Worm (Caenorhabditis elegans) whole organism, mixed stage, embryonic: ENCODE data around the gene Y70C5B.2.

Experiments
- M03D4.4 ChIP-seq: sonication (generic microtip); optimal IDR thresholded peaks from 2 replicates; lab custom pipeline; 2017; ENCODE audit warnings: mild to moderate bottlenecking, missing genetic modification characterization, missing compliant biosample characterization
- bed-3 ChIP-seq: fragments of 200-800 bp; sonication (Bioruptor generic); optimal IDR thresholded peaks from 3 replicates; lab custom pipeline; 2018; ENCODE audit warnings: mild to moderate bottlenecking, missing genetic modification characterization, moderate library complexity, missing compliant biosample characterization
- blmp-1 ChIP-seq: fragments of 150-350 bp; optimal IDR thresholded peaks from 2 replicates; lab custom pipeline; 2014; ENCODE audit warnings: missing biosample characterization, missing genetic modification characterization
- ceh-39 ChIP-seq: fragments of 150-350 bp; optimal IDR thresholded peaks from 2 replicates; lab custom pipeline; 2014; ENCODE audit warnings: missing biosample characterization, missing genetic modification characterization
- ceh-43 ChIP-seq: fragments of 200-800 bp; sonication (Bioruptor generic); optimal IDR thresholded peaks from 2 replicates; lab custom pipeline; 2018; ENCODE audit warnings: mild to moderate bottlenecking, missing genetic modification characterization, moderate library complexity, missing compliant biosample characterization
- ceh-83 ChIP-seq: fragments of 200-800 bp; sonication (Bioruptor generic); optimal IDR thresholded peaks from 2 replicates; lab custom pipeline; 2018; ENCODE audit warnings: mild to moderate bottlenecking, missing genetic modification characterization, missing compliant biosample characterization
- ces-1 ChIP-seq: fragments of 150-350 bp; optimal IDR thresholded peaks from 2 replicates; lab custom pipeline; 2014; ENCODE audit warnings: missing biosample characterization, missing genetic modification reagents, missing genetic modification characterization
- cnd-1 ChIP-seq: fragments of 200-800 bp; sonication (Bioruptor generic); optimal IDR thresholded peaks from 2 replicates; lab custom pipeline; 2018; ENCODE audit warnings: mild to moderate bottlenecking, missing genetic modification characterization, missing compliant biosample characterization
- drap-1 ChIP-seq: fragments of 200-800 bp; sonication (Bioruptor generic); optimal IDR thresholded peaks from 3 replicates; lab custom pipeline; 2018; ENCODE audit warnings: mild to moderate bottlenecking, missing genetic modification characterization, missing compliant biosample characterization
- elt-1 ChIP-seq: sonication (generic microtip); optimal IDR thresholded peaks from 2 replicates; lab custom pipeline; 2017; ENCODE audit warnings: missing genetic modification characterization, mild to moderate bottlenecking, missing compliant biosample characterization, antibody characterized with exemption, moderate library complexity, borderline replicate concordance; ENCODE audit not compliant: insufficient read depth
- elt-3 ChIP-seq: fragments of 150-350 bp; optimal IDR thresholded peaks from 2 replicates; lab custom pipeline; 2014; ENCODE audit warnings: missing biosample characterization, missing genetic modification characterization
- flh-1 ChIP-seq: fragments of 200-800 bp; sonication (Bioruptor generic); optimal IDR thresholded peaks from 2 replicates; lab custom pipeline; 2018; ENCODE audit warnings: mild to moderate bottlenecking, missing genetic modification characterization, moderate library complexity, missing compliant biosample characterization
- ham-2 ChIP-seq: fragments of 200-800 bp; sonication (Bioruptor generic); optimal IDR thresholded peaks from 2 replicates; lab custom pipeline; 2018; ENCODE audit warnings: mild to moderate bottlenecking, missing genetic modification characterization, missing compliant biosample characterization
- hlh-1 ChIP-seq: fragments of 150-350 bp; optimal IDR thresholded peaks from 2 replicates; lab custom pipeline; 2014; ENCODE audit warnings: missing biosample characterization, missing genetic modification reagents, missing genetic modification characterization
- lin-13 ChIP-seq: fragments of 150-350 bp; optimal IDR thresholded peaks from 2 replicates; lab custom pipeline; 2014; ENCODE audit warnings: missing biosample characterization, missing genetic modification characterization
- lin-32 ChIP-seq: fragments of 200-800 bp; sonication (Bioruptor generic); optimal IDR thresholded peaks from 2 replicates; lab custom pipeline; 2018; ENCODE audit warnings: mild to moderate bottlenecking, missing genetic modification characterization, missing compliant biosample characterization
- lsy-2 ChIP-seq: fragments of 150-350 bp; optimal IDR thresholded peaks from 2 replicates; lab custom pipeline; 2014; ENCODE audit warnings: missing biosample characterization, missing genetic modification characterization
- mab-5 ChIP-seq: fragments of 150-350 bp; optimal IDR thresholded peaks from 2 replicates; lab custom pipeline; 2014; ENCODE audit warnings: missing biosample characterization, missing genetic modification characterization
- mep-1 ChIP-seq: fragments of 150-350 bp; optimal IDR thresholded peaks from 2 replicates; lab custom pipeline; 2017; ENCODE audit warnings: missing biosample characterization, missing genetic modification reagents, missing genetic modification characterization, inconsistent platforms
- mls-2 ChIP-seq: sonication (generic microtip); optimal IDR thresholded peaks from 2 replicates; lab custom pipeline; 2016; ENCODE audit warnings: mild to moderate bottlenecking, missing genetic modification characterization, moderate library complexity, missing compliant biosample characterization
- nhr-12 ChIP-seq: fragments of 150-350 bp; optimal IDR thresholded peaks from 2 replicates; lab custom pipeline; 2014; ENCODE audit warnings: missing biosample characterization, missing genetic modification characterization
- nhr-237 ChIP-seq: fragments of 150-350 bp; optimal IDR thresholded peaks from 2 replicates; lab custom pipeline; 2014; ENCODE audit warnings: missing biosample characterization, missing genetic modification characterization
- nhr-28 ChIP-seq: fragments of 150-350 bp; optimal IDR thresholded peaks from 2 replicates; lab custom pipeline; 2014; ENCODE audit warnings: missing biosample characterization, missing genetic modification characterization
- nhr-76 ChIP-seq: sonication (generic microtip); optimal IDR thresholded peaks from 2 replicates; lab custom pipeline; 2017; ENCODE audit warnings: missing biosample characterization, missing genetic modification characterization
- pha-4 ChIP-seq: fragments of 150-350 bp; optimal IDR thresholded peaks from 2 replicates; lab custom pipeline; 2018; ENCODE audit warnings: missing biosample characterization, missing genetic modification reagents, missing genetic modification characterization
- sem-2 ChIP-seq: fragments of 200-800 bp; sonication (Bioruptor generic); optimal IDR thresholded peaks from 2 replicates; lab custom pipeline; 2018; ENCODE audit warnings: mild to moderate bottlenecking, missing genetic modification characterization, missing compliant biosample characterization
- snpc-4 ChIP-seq: fragments of 150-350 bp; optimal IDR thresholded peaks from 2 replicates; lab custom pipeline; 2014; ENCODE audit warnings: missing biosample characterization, missing genetic modification characterization
- sptf-1 ChIP-seq: sonication (generic microtip); optimal IDR thresholded peaks from 2 replicates; lab custom pipeline; 2017; ENCODE audit warnings: mild to moderate bottlenecking, missing genetic modification characterization, moderate library complexity, missing compliant biosample characterization
- unc-39 ChIP-seq: fragments of 150-350 bp; optimal IDR thresholded peaks from 2 replicates; lab custom pipeline; 2014; ENCODE audit warnings: missing biosample characterization, missing genetic modification characterization
- unc-62 ChIP-seq: fragments of 150-350 bp; optimal IDR thresholded peaks from 2 replicates; lab custom pipeline; 2014; ENCODE audit warnings: missing biosample characterization, missing genetic modification reagents, missing genetic modification characterization
- zip-8 ChIP-seq: fragments of 150-350 bp; optimal IDR thresholded peaks from 2 replicates; lab custom pipeline; 2014; ENCODE audit warnings: missing biosample characterization, missing genetic modification characterization
- ztf-11 ChIP-seq: fragments of 150-350 bp; optimal IDR thresholded peaks from 2 replicates; lab custom pipeline; 2014; ENCODE audit warnings: missing biosample characterization, missing genetic modification characterization

The Y70C5B.2 gene

ce11 chrV:16687227-16687626, 26.5 kb upstream of the Y70C5B.2 start, which contains the start of gene srz-102:
TSS of gene srz-102 (plus strand) at chrV:16687527.
- no peak for TF ChIP-seq unc-62 (GFP tag; lab: Kevin White, UChicago)
- no peak for TF ChIP-seq cnd-1
- no peak for TF ChIP-seq ceh-83 (GFP tag; lab: Kevin White, UChicago)
- TF ChIP-seq mls-2 (tag; lab: Kevin White, UChicago): no peak

ce11 chrV:16685725-16686124, 25.0 kb upstream of the Y70C5B.2 start, which contains the start of gene srw-43:
TSS of gene srw-43 (plus strand) at chrV:16686025.
- TF ChIP-seq lin-32 (GFP tag; lab: Kevin White, UChicago): no peak
- TF ChIP-seq sem-2 (GFP tag; lab: Kevin White, UChicago): no peak
- no peak for TF ChIP-seq nhr-237
- TF ChIP-seq drap-1 (GFP tag; lab: Kevin White, UChicago): no peak
- TF ChIP-seq M03D4.4 (tag; lab: Kevin White, UChicago): no peak
- TF ChIP-seq ceh-39: no peak
- TF ChIP-seq blmp-1: no peak
- TF ChIP-seq mep-1: no peak
- no peak for TF ChIP-seq cnd-1
- no peak for TF ChIP-seq ztf-11
- no peak for TF ChIP-seq lin-13 (tag; lab: Kevin White, UChicago)
- TF ChIP-seq ces-1: no peak
- TF ChIP-seq ham-2: no peak
- TF ChIP-seq bed-3: no peak
- TF ChIP-seq nhr-12: no peak
- TF ChIP-seq hlh-1 (tag; lab: Kevin White, UChicago): no peak
- TF ChIP-seq flh-1 (GFP tag; lab: Kevin White, UChicago): no peak

ce11 chrV:16683359-16683758, 22.6 kb upstream of the Y70C5B.2 start:
- TF ChIP-seq nhr-28 (tag; lab: Kevin White, UChicago) (no peak), elt-3 (tag; lab: Kevin White, UChicago) (no peak)
- TF ChIP-seq, all 35 proteins: peak for 0

ce11 chrV:16682886-16683285, 22.2 kb upstream of the Y70C5B.2 start, which contains the start of gene srw-36:
TSS of gene srw-36 (plus strand) at chrV:16683186.
- TF ChIP-seq sptf-1 (tag; lab: Kevin White, UChicago): no peak
- no peak for TF ChIP-seq ceh-43
- TF ChIP-seq unc-62 (GFP tag; lab: Kevin White, UChicago): no peak
- TF ChIP-seq nhr-76 (tag; lab: Kevin White, UChicago): no peak
- TF ChIP-seq hlh-1 (tag; lab: Kevin White, UChicago): no peak
- TF ChIP-seq ham-2: no peak
- TF ChIP-seq lin-32 (GFP tag; lab: Kevin White, UChicago): no peak
- TF ChIP-seq ces-1: no peak
- no peak for TF ChIP-seq elt-3 (tag; lab: Kevin White, UChicago)
- TF ChIP-seq mab-5 (tag; lab: Kevin White, UChicago): no peak
- TF ChIP-seq unc-39 (tag; lab: Kevin White, UChicago): no peak
- no peak for TF ChIP-seq elt-1 (tag; lab: Kevin White, UChicago)
- no peak for TF ChIP-seq pha-4 (tag; lab: Kevin White, UChicago)
- no peak for TF ChIP-seq nhr-12
- TF ChIP-seq mls-2 (tag; lab: Kevin White, UChicago): no peak
- TF ChIP-seq, all 35 proteins: peak for 0

DNA sequence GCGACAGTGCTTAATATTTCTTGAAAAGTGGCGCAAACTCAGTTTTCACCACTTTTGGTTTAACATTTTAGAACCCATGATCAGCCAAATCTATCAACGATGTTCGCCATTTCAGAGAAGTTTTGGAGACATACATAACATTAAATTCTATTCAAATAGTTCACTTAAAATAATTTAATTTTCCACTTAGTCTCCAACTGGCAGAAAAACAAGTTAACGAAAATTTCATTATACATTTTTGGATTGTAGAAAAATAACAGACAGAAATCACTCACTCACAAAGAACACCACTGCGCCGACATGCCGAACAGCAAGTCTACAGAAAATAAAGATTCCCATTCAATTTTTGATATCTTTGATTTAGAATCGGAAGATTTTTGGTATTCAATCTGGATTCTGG, 19.3 kb upstream of the Y70C5B.2 start, which contains the start of gene srw-44:
TSS of gene srw-44 (plus strand) at position 301 of the 400 bp plus-strand sequence.
- no peak for TF ChIP-seq elt-1 (tag; lab: Kevin White, UChicago)
- TF ChIP-seq mls-2 (tag; lab: Kevin White, UChicago): no peak
- TF ChIP-seq lsy-2 (tag; lab: Kevin White, UChicago): no peak
- no peak for TF ChIP-seq ceh-83 (GFP tag; lab: Kevin White, UChicago)
- no peak for TF ChIP-seq lin-32 (GFP tag; lab: Kevin White, UChicago)
- no peak for TF ChIP-seq snpc-4 (tag; lab: Kevin White, UChicago)
- no peak for TF ChIP-seq lin-13 (tag; lab: Kevin White, UChicago)
- no peak for TF ChIP-seq nhr-12
- no peak for TF ChIP-seq mep-1
- no peak for TF ChIP-seq zip-8
- no peak for TF ChIP-seq ceh-39
- TF ChIP-seq ceh-43: no peak
- no peak for TF ChIP-seq nhr-237
- no peak for TF ChIP-seq mab-5 (tag; lab: Kevin White, UChicago)
